Worm (Caenorhabditis elegans) whole organism, young adult: ENCODE data around the gene K08D10.13.

Source experiments
- B0261.1 ChIP-seq: sonication (generic microtip); optimal IDR thresholded peaks from 2 replicates; lab custom pipeline; 2016; ENCODE audit warnings: mild to moderate bottlenecking, missing genetic modification characterization, moderate library complexity, missing compliant biosample characterization
- B0336.3 ChIP-seq: fragments of 200-800 bp; sonication (Bioruptor generic); IDR thresholded peaks from 2 replicates; pipeline ENCODE4 v1.3.6; 2022; ENCODE audit warnings: missing genetic modification characterization, missing compliant biosample characterization
- D2030.7 ChIP-seq: fragments of 200-800 bp; sonication (Bioruptor generic); IDR thresholded peaks from 2 replicates; pipeline ENCODE4 v1.3.6; 2022; ENCODE audit warnings: missing genetic modification reagents, missing genetic modification characterization, missing compliant biosample characterization
- F23B12.7 ChIP-seq: sonication (generic microtip); optimal IDR thresholded peaks from 2 replicates; lab custom pipeline; 2017; ENCODE audit warnings: missing genetic modification characterization, mild to moderate bottlenecking, missing compliant biosample characterization, antibody characterized with exemption, moderate library complexity; ENCODE audit not compliant: insufficient read depth
- F49E8.2 ChIP-seq: sonication (generic microtip); optimal IDR thresholded peaks from 3 replicates; lab custom pipeline; 2017; ENCODE audit warnings: missing genetic modification characterization, mild to moderate bottlenecking, missing compliant biosample characterization, antibody characterized with exemption, moderate library complexity; ENCODE audit not compliant: insufficient read depth
- T07F8.4 ChIP-seq: sonication (generic microtip); optimal IDR thresholded peaks from 2 replicates; lab custom pipeline; 2016; ENCODE audit warnings: mild to moderate bottlenecking, missing genetic modification characterization, moderate library complexity, missing compliant biosample characterization
- T26A5.8 ChIP-seq: sonication (generic microtip); optimal IDR thresholded peaks from 2 replicates; lab custom pipeline; 2016; ENCODE audit warnings: missing genetic modification characterization, missing compliant biosample characterization
- Y56A3A.18 ChIP-seq: fragments of 200-800 bp; sonication (Bioruptor generic); IDR thresholded peaks from 2 replicates; pipeline ENCODE4 v1.3.6; 2022; ENCODE audit warnings: missing genetic modification reagents, missing genetic modification characterization, missing compliant biosample characterization
- Y67H2A.10 ChIP-seq: fragments of 200-800 bp; sonication (Bioruptor generic); conservative IDR thresholded peaks from 2 replicates; pipeline ENCODE4 v1.3.6; 2022; ENCODE audit warnings: missing genetic modification reagents, missing genetic modification characterization, missing compliant biosample characterization
- akir-1 ChIP-seq: fragments of 200-800 bp; sonication (Bioruptor generic); optimal IDR thresholded peaks from 2 replicates; lab custom pipeline; 2018; ENCODE audit warnings: mild to moderate bottlenecking, missing genetic modification characterization, moderate library complexity, missing compliant biosample characterization
- attf-3 ChIP-seq: fragments of 200-800 bp; sonication (Bioruptor generic); conservative IDR thresholded peaks from 2 replicates; pipeline ENCODE4 v1.3.6; 2022; ENCODE audit warnings: missing genetic modification reagents, missing genetic modification characterization, missing compliant biosample characterization
- bed-2 ChIP-seq: fragments of 200-800 bp; sonication (Bioruptor generic); IDR thresholded peaks from 2 replicates; pipeline ENCODE4 v1.3.6; 2022; ENCODE audit warnings: missing genetic modification reagents, missing genetic modification characterization, missing compliant biosample characterization
- ceh-79 ChIP-seq: sonication (generic microtip); optimal IDR thresholded peaks from 2 replicates; lab custom pipeline; 2017; ENCODE audit warnings: mild to moderate bottlenecking, missing genetic modification characterization, missing compliant biosample characterization
- ceh-91 ChIP-seq: fragments of 200-800 bp; sonication (Bioruptor generic); IDR thresholded peaks from 2 replicates; pipeline ENCODE4 v1.3.6; 2022; ENCODE audit warnings: missing genetic modification reagents, missing genetic modification characterization, missing compliant biosample characterization
- dox-1 ChIP-seq: fragments of 200-800 bp; sonication (Bioruptor generic); IDR thresholded peaks from 2 replicates; pipeline ENCODE4 v1.3.6; 2022; ENCODE audit warnings: missing genetic modification reagents, missing genetic modification characterization, missing compliant biosample characterization
- efl-1 ChIP-seq: fragments of 150-350 bp; optimal IDR thresholded peaks from 2 replicates; lab custom pipeline; 2014; ENCODE audit warnings: missing biosample characterization, missing genetic modification reagents, missing genetic modification characterization
- him-1 ChIP-seq: sonication (generic microtip); optimal IDR thresholded peaks from 2 replicates; lab custom pipeline; 2016; ENCODE audit warnings: missing genotype, missing genetic modification reagents, missing genetic modification characterization, missing compliant biosample characterization
- hmg-1.2 ChIP-seq: fragments of 200-800 bp; sonication (Bioruptor generic); IDR thresholded peaks from 2 replicates; pipeline ENCODE4 v1.3.6; 2022; ENCODE audit warnings: missing genetic modification reagents, missing genetic modification characterization, missing compliant biosample characterization
- hsf-1 ChIP-seq: fragments of 200-800 bp; sonication (Bioruptor generic); IDR thresholded peaks from 2 replicates; pipeline ENCODE4 v1.3.6; 2022; ENCODE audit warnings: missing genetic modification reagents, missing genetic modification characterization, missing compliant biosample characterization
- lin-26 ChIP-seq: fragments of 200-800 bp; sonication (Bioruptor generic); IDR thresholded peaks from 2 replicates; pipeline ENCODE4 v1.3.6; 2022; ENCODE audit warnings: missing genetic modification reagents, missing genetic modification characterization, missing compliant biosample characterization
- lin-35 ChIP-seq, 3 experiments: fragments of 150-350 bp in 2 of 3; sonication (generic microtip) in 1 of 3; optimal IDR thresholded peaks; 2 replicates each; lab custom pipeline; 2014 to 2018; ENCODE audit warnings: missing biosample characterization in 3 of 3, missing genetic modification characterization in 3 of 3, missing genetic modification reagents in 3 of 3
- lin-54 ChIP-seq: fragments of 200-800 bp; sonication (Bioruptor generic); optimal IDR thresholded peaks from 2 replicates; lab custom pipeline; 2018; ENCODE audit warnings: mild to moderate bottlenecking, missing genetic modification characterization, missing compliant biosample characterization
- lsl-1 ChIP-seq: fragments of 200-800 bp; sonication (Bioruptor generic); optimal IDR thresholded peaks from 2 replicates; lab custom pipeline; 2018; ENCODE audit warnings: mild to moderate bottlenecking, missing genetic modification characterization, moderate library complexity, missing compliant biosample characterization
- madf-6 ChIP-seq: fragments of 200-800 bp; sonication (Bioruptor generic); IDR thresholded peaks from 2 replicates; pipeline ENCODE4 v1.3.6; 2022; ENCODE audit warnings: missing genetic modification reagents, missing genetic modification characterization, missing compliant biosample characterization
- mcd-1 ChIP-seq: fragments of 200-800 bp; sonication (Bioruptor generic); IDR thresholded peaks from 2 replicates; pipeline ENCODE4 v1.3.6; 2022; ENCODE audit warnings: missing genetic modification reagents, missing genetic modification characterization, missing compliant biosample characterization
- mes-4 ChIP-seq: sonication (generic microtip); optimal IDR thresholded peaks from 2 replicates; lab custom pipeline; 2016; ENCODE audit warnings: missing genotype, missing genetic modification characterization, missing compliant biosample characterization
- sdz-38 ChIP-seq: sonication (generic microtip); optimal IDR thresholded peaks from 2 replicates; lab custom pipeline; 2016; ENCODE audit warnings: missing genotype, missing genetic modification characterization, missing compliant biosample characterization
- sea-2 ChIP-seq: fragments of 200-800 bp; sonication (Bioruptor generic); IDR thresholded peaks from 2 replicates; pipeline ENCODE4 v1.3.6; 2022; ENCODE audit warnings: missing genetic modification characterization, missing compliant biosample characterization
- snpc-4 ChIP-seq, 5 experiments: fragments of 150-350 bp in 1 of 5; sonication (generic microtip) in 4 of 5; optimal IDR thresholded peaks; 2 replicates each; lab custom pipeline; 2014 to 2018; ENCODE audit warnings: missing genetic modification characterization in 5 of 5, missing biosample characterization in 3 of 5, antibody characterized with exemption in 2 of 5, mild to moderate bottlenecking in 2 of 5, missing compliant biosample characterization in 2 of 5, missing genotype in 2 of 5, moderate library complexity in 2 of 5, missing genetic modification reagents in 1 of 5
- unc-130 ChIP-seq: sonication (generic microtip); optimal IDR thresholded peaks from 2 replicates; lab custom pipeline; 2016; ENCODE audit warnings: missing genetic modification reagents, missing genetic modification characterization, missing compliant biosample characterization
- ztf-26 ChIP-seq: sonication (generic microtip); optimal IDR thresholded peaks from 2 replicates; lab custom pipeline; 2017; ENCODE audit warnings: missing genetic modification characterization, missing compliant biosample characterization
- ztf-6 ChIP-seq: fragments of 200-800 bp; sonication (Bioruptor generic); IDR thresholded peaks from 2 replicates; pipeline ENCODE4 v1.3.6; 2022; ENCODE audit warnings: missing genetic modification reagents, missing genetic modification characterization, missing compliant biosample characterization

The K08D10.13 gene

DNA sequence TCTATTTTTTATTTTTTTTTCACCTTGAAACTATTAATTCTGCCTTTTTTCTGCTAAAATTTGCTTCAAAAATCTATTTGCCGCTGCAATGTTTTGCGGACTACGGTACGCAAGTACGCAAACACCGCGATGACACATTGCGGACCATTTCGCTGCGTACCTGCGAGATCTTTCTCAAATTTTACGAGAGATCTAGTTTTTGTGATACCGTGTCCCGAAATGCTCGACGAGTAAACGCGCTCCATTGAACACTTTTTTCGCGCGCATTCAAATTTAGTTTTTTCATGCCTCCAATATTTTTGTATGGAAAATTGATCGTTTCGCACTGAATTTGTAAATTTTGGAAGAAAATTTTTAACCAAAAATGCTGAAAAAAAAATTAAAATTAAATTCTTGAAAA lies 13.4 kb upstream of the K08D10.13 start (continued):
- TF ChIP-seq ztf-6 (GFP tag; lab: Robert Waterston, UW) = peak; percentile 80
- peak; percentile 83 for TF ChIP-seq bed-2 (GFP tag; lab: Robert Waterston, UW)
- TF ChIP-seq, all 124 proteins: peak for 38; not testable (repeated sequence) for 86

ce11 chrIV:4180032-4180431 lies 8.7 kb upstream of the K08D10.13 start:
- TF ChIP-seq attf-3 (GFP tag; lab: Robert Waterston, UW) (0 out of 2 replicates have a peak, but pooled peaks have one; percentile 12), mcd-1 (GFP tag; lab: Robert Waterston, UW) (peak; percentile 71), hmg-1.2 (GFP tag; lab: Robert Waterston, UW) (peak; percentile 52; the same call in 1 of the 2 replicates)

- TF ChIP-seq mes-4 (tag; lab: Kevin White, UChicago) = no peak
- TF ChIP-seq lin-26 (GFP tag; lab: Robert Waterston, UW) = 0 out of 2 replicates have a peak, but pooled peaks have one; percentile 16
- TF ChIP-seq snpc-4 (GFP tag; optimal IDR thresholded peaks at IDR 0.05; lab: Kevin White, UChicago) = no peak
- TF ChIP-seq snpc-4 (tag; optimal IDR thresholded peaks at IDR 0.05; lab: Kevin White, UChicago) = no peak
- 0 out of 2 replicates have a peak, but pooled peaks have one; percentile 6 for TF ChIP-seq mcd-1 (GFP tag; lab: Robert Waterston, UW)
- 0 out of 2 replicates have a peak, but pooled peaks have one; percentile 19 for TF ChIP-seq B0336.3
Measured at ce11 chrIV:4178424-4178823, 7.0 kb upstream of the K08D10.13 start, which contains the start of gene tsen-34. tsen-34 (plus strand) TSS chrIV:4178457.

DNA sequence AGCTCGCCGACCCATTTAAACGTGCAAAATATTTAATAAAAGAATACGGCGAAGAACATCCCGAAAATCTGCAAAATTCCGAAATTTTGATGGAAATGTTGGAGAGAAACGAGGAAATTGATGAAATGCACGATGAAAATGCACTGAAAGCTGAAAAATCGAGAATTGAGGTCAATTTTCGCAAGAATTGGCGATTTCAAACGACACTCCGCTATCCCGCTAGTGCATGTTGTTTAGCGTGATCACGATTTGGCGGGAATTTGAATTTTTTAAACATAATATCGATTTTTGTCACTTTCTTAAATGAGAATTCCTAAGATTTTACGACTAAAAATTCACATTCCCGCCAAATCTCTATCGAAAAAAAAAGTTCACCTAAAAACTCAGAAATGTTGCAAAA lies 6.2 kb upstream of the K08D10.13 start:
- TF ChIP-seq attf-3 (GFP tag; lab: Robert Waterston, UW) (peak; percentile 28; the same call in 1 of the 2 replicates), sdz-38 (tag; lab: Kevin White, UChicago) (no peak), T07F8.4 (tag; lab: Kevin White, UChicago) (no peak)

DNA sequence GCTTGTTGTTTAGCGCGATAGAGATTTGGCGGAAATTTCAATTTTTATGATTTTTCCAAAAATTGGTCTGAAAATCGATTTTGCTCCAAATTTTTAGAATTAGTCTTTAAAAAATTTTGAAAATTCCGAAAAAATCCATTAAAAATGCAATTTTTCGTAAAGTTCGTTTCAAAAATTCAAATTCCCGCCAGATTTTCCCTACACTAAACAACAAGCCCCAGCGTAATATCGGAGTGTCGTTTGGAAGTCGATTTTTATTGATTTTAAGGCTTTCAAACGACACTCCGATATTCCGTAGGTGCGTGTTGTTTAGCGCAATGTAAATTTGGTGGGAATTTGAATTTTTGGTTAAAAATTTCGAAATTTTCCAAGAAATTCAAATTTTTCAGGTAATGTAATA lies 5.3 kb upstream of the K08D10.13 start:
- TF ChIP-seq dox-1 (GFP tag; lab: Robert Waterston, UW) = 0 out of 2 replicates have a peak, but pooled peaks have one; percentile 36
- peak; percentile 30; the same call in 1 of the 2 replicates for TF ChIP-seq madf-6 (GFP tag; lab: Robert Waterston, UW)
- TF ChIP-seq sea-2 (GFP tag; lab: Robert Waterston, UW) = no peak
- no peak for TF ChIP-seq bed-2 (GFP tag; lab: Robert Waterston, UW)
- TF ChIP-seq D2030.7 (GFP tag; lab: Robert Waterston, UW) = peak; percentile 32; the same call in 1 of the 2 replicates
- TF ChIP-seq lin-54 = peak; percentile 83
- no peak for TF ChIP-seq lin-26 (GFP tag; lab: Robert Waterston, UW)
- TF ChIP-seq akir-1 = no peak
- peak; percentile 32 for TF ChIP-seq efl-1 (GFP tag; lab: Kevin White, UChicago)
- peak; percentile 90 for TF ChIP-seq attf-3 (GFP tag; lab: Robert Waterston, UW)
- TF ChIP-seq mcd-1 (GFP tag; lab: Robert Waterston, UW) = 0 out of 2 replicates have a peak, but pooled peaks have one; percentile 12
- peak; percentile 43 for TF ChIP-seq lsl-1 (GFP tag; lab: Kevin White, UChicago)
- no peak for TF ChIP-seq T26A5.8
- TF ChIP-seq F49E8.2 (tag; lab: Kevin White, UChicago) = peak; percentile 50
- no peak for TF ChIP-seq him-1 (tag; lab: Kevin White, UChicago)
- TF ChIP-seq T07F8.4 (tag; lab: Kevin White, UChicago) = no peak

DNA sequence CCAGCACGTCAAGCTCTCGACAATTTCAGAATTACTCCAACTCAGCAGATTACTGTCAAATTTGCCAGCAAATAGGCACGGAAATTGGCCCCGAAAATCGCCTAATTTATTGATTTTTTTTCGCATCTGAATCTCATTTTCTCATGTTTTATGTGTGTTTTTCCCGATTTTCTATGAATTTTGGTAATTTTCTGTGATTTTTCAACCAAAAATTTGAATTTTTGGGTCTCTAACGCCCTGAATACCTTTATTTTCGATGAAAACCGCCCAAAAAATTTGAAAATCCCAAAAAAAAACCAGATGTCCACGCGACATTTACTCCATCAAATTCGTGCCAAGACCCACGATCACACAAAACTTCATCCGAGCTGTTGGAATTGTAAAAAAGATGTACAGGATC lies 4.7 kb upstream of the K08D10.13 start, which contains the start of gene dnj-15:
Gene dnj-15 (plus strand): TSS at position 301 of the 400 bp plus-strand sequence.
- TF ChIP-seq unc-130 (no peak), ceh-91 (GFP tag; lab: Robert Waterston, UW) (no peak), ceh-79 (tag; lab: Kevin White, UChicago) (no peak), B0261.1 (tag; lab: Kevin White, UChicago) (no peak), hsf-1 (GFP tag; lab: Robert Waterston, UW) (no peak), F23B12.7 (tag; lab: Kevin White, UChicago) (no peak), lin-35 (GFP tag; optimal IDR thresholded peaks at IDR 0.05; lab: Kevin White, UChicago) (no peak), ztf-26 (no peak), Y56A3A.18 (GFP tag; lab: Robert Waterston, UW) (no peak), lin-26 (GFP tag; lab: Robert Waterston, UW) (no peak), Y67H2A.10 (GFP tag; lab: Robert Waterston, UW) (no peak)
